Fruit fly (Drosophila melanogaster): Measurements from ENCODE around the gene CG6999.

The CG6999 gene

dm6 chrX:9060078-9060477, 28.1 kb upstream of the CG6999 start (continued):
- peak; percentile 29 for TF ChIP-seq HLH54F (GFP tag; optimal IDR thresholded peaks at IDR 0.05)
- peak; percentile 22 for TF ChIP-seq Lhr (GFP tag; optimal IDR thresholded peaks at IDR 0.05)
- peak; percentile 58 for TF ChIP-seq CG10654 (GFP tag; optimal IDR thresholded peaks at IDR 0.05)
- TF ChIP-seq CG15011 (GFP tag; optimal IDR thresholded peaks at IDR 0.05) = no peak
- TF ChIP-seq chm (GFP tag; IDR thresholded peaks at IDR 0.05) = peak; percentile 52; the same call in 1 of the 2 replicates
- TF ChIP-seq CG18011 (GFP tag; optimal IDR thresholded peaks at IDR 0.05) = no peak
- TF ChIP-seq CG13287 (GFP tag; IDR thresholded peaks at IDR 0.05; ENCODE audit: partially characterized antibody) = no peak
- no peak for TF ChIP-seq yki (optimal IDR thresholded peaks at IDR 0.05)
- TF ChIP-seq CG8944 (GFP tag; optimal IDR thresholded peaks at IDR 0.05) = peak; percentile 22
- TF ChIP-seq twi (tag; optimal IDR thresholded peaks at IDR 0.05) = no peak
- TF ChIP-seq grau (tag; optimal IDR thresholded peaks at IDR 0.05) = peak; percentile 82
- TF ChIP-seq CG7839 (tag; optimal IDR thresholded peaks at IDR 0.05) = peak; percentile 75
- TF ChIP-seq CG34376 (GFP tag; optimal IDR thresholded peaks at IDR 0.05) = no peak
- peak; percentile 23 for TF ChIP-seq Myb (GFP tag; optimal IDR thresholded peaks at IDR 0.05)
- peak; percentile 83 for TF ChIP-seq CG6689 (GFP tag; IDR thresholded peaks at IDR 0.05)
- peak; percentile 6 for TF ChIP-seq CG2116 (GFP tag; optimal IDR thresholded peaks at IDR 0.05)
- no peak for TF ChIP-seq pb (GFP tag; optimal IDR thresholded peaks at IDR 0.05)
- TF ChIP-seq CG11093 (GFP tag; IDR thresholded peaks at IDR 0.05) = peak; percentile 57; the same call in 1 of the 3 replicates
- TF ChIP-seq CG2889 (GFP tag; IDR thresholded peaks at IDR 0.05) = peak; percentile 73; the same call in 2 of the 3 replicates
- TF ChIP-seq CG14050 (GFP tag; IDR thresholded peaks at IDR 0.05) = peak; percentile 66
- no peak for TF ChIP-seq scrt (GFP tag; optimal IDR thresholded peaks at IDR 0.05)
- 0 out of 2 replicates have a peak, but pooled peaks have one; percentile 20 for TF ChIP-seq CkIIα-i1 (GFP tag; IDR thresholded peaks at IDR 0.05)
- TF ChIP-seq chn (GFP tag; optimal IDR thresholded peaks at IDR 0.05) = peak; percentile 35
- TF ChIP-seq ham (GFP tag; IDR thresholded peaks at IDR 0.05) = no peak
- TF ChIP-seq z (GFP tag; IDR thresholded peaks at IDR 0.05) = no peak
- TF ChIP-seq CG8290 (GFP tag; optimal IDR thresholded peaks at IDR 0.05) = no peak
- no peak for TF ChIP-seq CG8290 (tag; optimal IDR thresholded peaks at IDR 0.05)
- TF ChIP-seq NC2α (GFP tag; optimal IDR thresholded peaks at IDR 0.05) = peak; percentile 10
- TF ChIP-seq kni (GFP tag; optimal IDR thresholded peaks at IDR 0.05) = no peak
- TF ChIP-seq H15 (GFP tag; IDR thresholded peaks at IDR 0.05) = peak; percentile 57; the same call in 2 of the 3 replicates
- peak; percentile 64 for TF ChIP-seq gsb (GFP tag; IDR thresholded peaks at IDR 0.05)
- no peak for TF ChIP-seq Deaf1 (tag; optimal IDR thresholded peaks at IDR 0.05)
- peak; percentile 57 for TF ChIP-seq CG3407 (GFP tag; optimal IDR thresholded peaks at IDR 0.05)
- peak; percentile 75 for TF ChIP-seq fd3F (GFP tag; optimal IDR thresholded peaks at IDR 0.05)
- peak; percentile 65 for TF ChIP-seq ewg (GFP tag; optimal IDR thresholded peaks at IDR 0.05)
- peak in 1 of 2 experiments; percentile 21 for TF ChIP-seq crp (GFP tag; optimal IDR thresholded peaks at IDR 0.05)
- peak; percentile 25; the same call in 1 of the 2 replicates for TF ChIP-seq MBD-R2 (GFP tag; IDR thresholded peaks at IDR 0.05)
- TF ChIP-seq CG13424 (tag; optimal IDR thresholded peaks at IDR 0.05) = peak; percentile 85
- TF ChIP-seq cad (GFP tag; optimal IDR thresholded peaks at IDR 0.05) = no peak
- TF ChIP-seq CG17359 (tag; optimal IDR thresholded peaks at IDR 0.05) = peak; percentile 87
- TF ChIP-seq CG11085 (GFP tag; IDR thresholded peaks at IDR 0.05) = no peak
- TF ChIP-seq D19B (GFP tag; optimal IDR thresholded peaks at IDR 0.05) = no peak
- no peak for TF ChIP-seq eyg (GFP tag; optimal IDR thresholded peaks at IDR 0.05)
- TF ChIP-seq D19A (tag; optimal IDR thresholded peaks at IDR 0.05) = peak; percentile 72
- TF ChIP-seq gfzf (GFP tag; optimal IDR thresholded peaks at IDR 0.05) = no peak
- TF ChIP-seq CG7987 (GFP tag; optimal IDR thresholded peaks at IDR 0.05) = no peak
- TF ChIP-seq CG11398 (GFP tag; optimal IDR thresholded peaks at IDR 0.05) = no peak
- peak; percentile 62 for TF ChIP-seq sd (tag; optimal IDR thresholded peaks at IDR 0.05)
- no peak for TF ChIP-seq Bgb (GFP tag; IDR thresholded peaks at IDR 0.05; ENCODE audit: partially characterized antibody)
- peak; percentile 23 for TF ChIP-seq CG7786 (GFP tag; optimal IDR thresholded peaks at IDR 0.05)
- peak; percentile 14 for TF ChIP-seq lbe (GFP tag; optimal IDR thresholded peaks at IDR 0.05)
- peak; percentile 78 for TF ChIP-seq CG11696 (GFP tag; IDR thresholded peaks at IDR 0.05)

Measured in whole organism, embryonic.